Fruit fly (Drosophila melanogaster) whole organism, prepupa: Measurements from ENCODE around the gene phtm.

Experiments
- CG11294 ChIP-seq: fragments of 200-800 bp; sonication (Bioruptor generic); IDR thresholded peaks from 2 replicates; pipeline ENCODE4 v1.3.6; 2022; ENCODE audit warnings: missing biosample characterization, missing genetic modification characterization
- CG11762 ChIP-seq: fragments of 200-800 bp; sonication (Bioruptor generic); optimal IDR thresholded peaks from 3 replicates; lab custom pipeline; 2016; ENCODE audit warnings: missing biosample characterization, missing genetic modification characterization; ENCODE audit not compliant: insufficient read depth
- CG11902 ChIP-seq: fragments of 200-800 bp; sonication (Bioruptor generic); optimal IDR thresholded peaks from 3 replicates; lab custom pipeline; 2016; ENCODE audit warnings: missing biosample characterization, missing genetic modification characterization
- CG15336 ChIP-seq: fragments of 200-800 bp; sonication (Bioruptor generic); IDR thresholded peaks from 2 replicates; pipeline ENCODE4 v1.3.6; 2022; ENCODE audit warnings: missing biosample characterization, missing genetic modification characterization
- CG1621 ChIP-seq: fragments of 200-800 bp; sonication (Bioruptor generic); optimal IDR thresholded peaks from 3 replicates; lab custom pipeline; 2018; ENCODE audit warnings: missing biosample characterization, mild to moderate bottlenecking, missing genetic modification characterization
- CG3032 ChIP-seq: fragments of 200-800 bp; optimal IDR thresholded peaks from 2 replicates; lab custom pipeline; 2019; ENCODE audit warnings: missing biosample characterization, mild to moderate bottlenecking, missing genetic modification characterization, moderate library complexity
- CG32006 ChIP-seq: fragments of 200-800 bp; sonication (Bioruptor generic); optimal IDR thresholded peaks from 3 replicates; lab custom pipeline; 2017; ENCODE audit warnings: missing biosample characterization, mild to moderate bottlenecking, missing genetic modification characterization
- CG34406 ChIP-seq: fragments of 200-800 bp; sonication (Bioruptor generic); optimal IDR thresholded peaks from 3 replicates; lab custom pipeline; 2016; ENCODE audit warnings: missing biosample characterization, missing genetic modification characterization
- CG3919 ChIP-seq: fragments of 200-800 bp; sonication (Bioruptor generic); optimal IDR thresholded peaks from 3 replicates; lab custom pipeline; 2016; ENCODE audit warnings: missing biosample characterization, missing genetic modification characterization
- CG4318 ChIP-seq: fragments of 200-800 bp; sonication (Bioruptor generic); optimal IDR thresholded peaks from 3 replicates; lab custom pipeline; 2017; ENCODE audit warnings: missing biosample characterization, mild to moderate bottlenecking, missing genetic modification characterization
- CG6163 ChIP-seq: fragments of 200-800 bp; sonication (Bioruptor generic); IDR thresholded peaks from 3 replicates; pipeline ENCODE4 v1.3.6; 2022; ENCODE audit warnings: missing biosample characterization, missing genetic modification characterization
- CG6808 ChIP-seq: fragments of 200-800 bp; sonication (Bioruptor generic); optimal IDR thresholded peaks from 3 replicates; lab custom pipeline; 2017; ENCODE audit warnings: missing biosample characterization, missing genetic modification characterization, mild to moderate bottlenecking, moderate library complexity, missing genetic modification reagents
- CG6854 ChIP-seq: fragments of 200-800 bp; sonication (Bioruptor generic); optimal IDR thresholded peaks from 2 replicates; lab custom pipeline; 2017; ENCODE audit warnings: missing biosample characterization, mild to moderate bottlenecking, missing genetic modification characterization
- CG8119 ChIP-seq: fragments of 200-800 bp; sonication (Bioruptor generic); IDR thresholded peaks from 3 replicates; pipeline ENCODE4 v1.3.6; 2022; ENCODE audit warnings: missing biosample characterization, missing genetic modification characterization
- CG8319 ChIP-seq: fragments of 200-800 bp; sonication (Bioruptor generic); optimal IDR thresholded peaks from 3 replicates; lab custom pipeline; 2016; ENCODE audit warnings: missing biosample characterization, missing genetic modification characterization
- CG8632 ChIP-seq: fragments of 200-800 bp; sonication (Bioruptor generic); optimal IDR thresholded peaks from 3 replicates; lab custom pipeline; 2016; ENCODE audit warnings: missing biosample characterization, missing genetic modification characterization
- CG9139 ChIP-seq: fragments of 200-800 bp; sonication (Bioruptor generic); optimal IDR thresholded peaks from 3 replicates; lab custom pipeline; 2017; ENCODE audit warnings: missing biosample characterization, mild to moderate bottlenecking, missing genetic modification characterization
- Eip78C ChIP-seq: fragments of 200-800 bp; sonication (Bioruptor generic); peaks from one replicate; lab custom pipeline; 2016; ENCODE audit warnings: missing biosample characterization, missing genetic modification characterization
- Ets21C ChIP-seq: fragments of 200-800 bp; sonication (Bioruptor generic); optimal IDR thresholded peaks from 3 replicates; lab custom pipeline; 2016; ENCODE audit warnings: missing biosample characterization, missing genetic modification characterization
- Hr38 ChIP-seq: sonication (Bioruptor generic); optimal IDR thresholded peaks from 2 replicates; lab custom pipeline; 2016; ENCODE audit warnings: missing biosample characterization, missing genetic modification characterization
- Hr39 ChIP-seq: fragments of 200-800 bp; sonication (Bioruptor generic); optimal IDR thresholded peaks from 2 replicates; lab custom pipeline; 2016; ENCODE audit warnings: missing biosample characterization, missing genetic modification characterization
- Met ChIP-seq: fragments of 200-800 bp; sonication (Bioruptor generic); optimal IDR thresholded peaks from 3 replicates; lab custom pipeline; 2016; ENCODE audit warnings: missing biosample characterization, missing genetic modification characterization
- OdsH ChIP-seq: fragments of 200-800 bp; sonication (Bioruptor generic); optimal IDR thresholded peaks from 3 replicates; lab custom pipeline; 2016; ENCODE audit warnings: missing biosample characterization, missing genetic modification characterization
- Smox ChIP-seq: fragments of 200-800 bp; sonication (Bioruptor generic); optimal IDR thresholded peaks from 3 replicates; lab custom pipeline; 2016; ENCODE audit warnings: missing biosample characterization, missing genetic modification characterization
- Sox14 ChIP-seq: fragments of 200-800 bp; sonication (Bioruptor generic); optimal IDR thresholded peaks from 3 replicates; lab custom pipeline; 2016; ENCODE audit warnings: missing biosample characterization, missing genetic modification characterization
- achi ChIP-seq: fragments of 200-800 bp; sonication (Bioruptor generic); optimal IDR thresholded peaks from 3 replicates; lab custom pipeline; 2016; ENCODE audit warnings: missing biosample characterization, missing genetic modification characterization
- acj6 ChIP-seq: fragments of 200-800 bp; sonication (Bioruptor generic); optimal IDR thresholded peaks from 3 replicates; lab custom pipeline; 2016; ENCODE audit warnings: missing biosample characterization, missing genetic modification characterization
- dac ChIP-seq: fragments of 200-800 bp; sonication (Bioruptor generic); optimal IDR thresholded peaks from 2 replicates; lab custom pipeline; 2017; ENCODE audit warnings: missing biosample characterization, mild to moderate bottlenecking, missing genetic modification characterization
- dsx ChIP-seq: fragments of 200-800 bp; optimal IDR thresholded peaks from 3 replicates; lab custom pipeline; 2019; ENCODE audit warnings: missing biosample characterization, mild to moderate bottlenecking, missing genetic modification characterization, moderate library complexity; ENCODE audit not compliant: poor library complexity, severe bottlenecking
- eg ChIP-seq: fragments of 200-800 bp; sonication (Bioruptor generic); IDR thresholded peaks from 3 replicates; pipeline ENCODE4 v1.3.6; 2022; ENCODE audit warnings: missing biosample characterization, missing genetic modification characterization
- fd85E ChIP-seq: fragments of 200-800 bp; sonication (Bioruptor generic); optimal IDR thresholded peaks from 3 replicates; lab custom pipeline; 2016; ENCODE audit warnings: missing biosample characterization, missing genetic modification characterization
- net ChIP-seq: fragments of 200-800 bp; sonication (Bioruptor generic); optimal IDR thresholded peaks from 3 replicates; lab custom pipeline; 2016; ENCODE audit warnings: missing biosample characterization, missing genetic modification characterization
- ss ChIP-seq, 2 experiments: fragments of 200-800 bp; sonication (Bioruptor generic); optimal IDR thresholded peaks; 2 replicates in 1 of 2; 3 replicates in 1 of 2; lab custom pipeline; 2017 to 2018; ENCODE audit warnings: mild to moderate bottlenecking in 2 of 2, missing biosample characterization in 2 of 2, missing genetic modification characterization in 2 of 2, moderate library complexity in 1 of 2
- svp ChIP-seq: fragments of 200-800 bp; sonication (Bioruptor generic); peaks from one replicate; lab custom pipeline; 2016; ENCODE audit warnings: missing biosample characterization, missing genetic modification characterization
- topi ChIP-seq: fragments of 200-800 bp; sonication (Bioruptor generic); optimal IDR thresholded peaks from 3 replicates; lab custom pipeline; 2016; ENCODE audit warnings: missing biosample characterization, missing genetic modification characterization

The phtm gene

dm6 chrX:18700586-18700985 is 15.0 kb downstream of the phtm start:
- TF ChIP-seq CG34406 (GFP tag; lab: Kevin White, UChicago) (no peak), dsx (GFP tag; lab: Kevin White, UChicago) (no peak), eg (GFP tag; lab: Robert Waterston, UW) (no peak), CG3032 (tag; lab: Kevin White, UChicago) (no peak), dac (GFP tag; lab: Kevin White, UChicago) (no peak), net (GFP tag; lab: Kevin White, UChicago) (no peak), CG6854 (GFP tag; lab: Kevin White, UChicago) (no peak), Met (GFP tag; lab: Kevin White, UChicago) (no peak), Ets21C (GFP tag; lab: Kevin White, UChicago) (no peak), CG8632 (GFP tag; lab: Kevin White, UChicago) (no peak), Eip78C (GFP tag; lab: Kevin White, UChicago) (no peak), CG11762 (GFP tag; lab: Kevin White, UChicago) (no peak), Hr38 (GFP tag; lab: Kevin White, UChicago) (no peak), ss (GFP tag; optimal IDR thresholded peaks at IDR 0.05; lab: Kevin White, UChicago) (no peak), achi (GFP tag; lab: Kevin White, UChicago) (no peak), CG8119 (GFP tag; lab: Robert Waterston, UW) (no peak), CG3919 (GFP tag; lab: Kevin White, UChicago) (no peak), Sox14 (GFP tag; lab: Kevin White, UChicago) (no peak)
- TF ChIP-seq, all 60 proteins: peak for 0

DNA sequence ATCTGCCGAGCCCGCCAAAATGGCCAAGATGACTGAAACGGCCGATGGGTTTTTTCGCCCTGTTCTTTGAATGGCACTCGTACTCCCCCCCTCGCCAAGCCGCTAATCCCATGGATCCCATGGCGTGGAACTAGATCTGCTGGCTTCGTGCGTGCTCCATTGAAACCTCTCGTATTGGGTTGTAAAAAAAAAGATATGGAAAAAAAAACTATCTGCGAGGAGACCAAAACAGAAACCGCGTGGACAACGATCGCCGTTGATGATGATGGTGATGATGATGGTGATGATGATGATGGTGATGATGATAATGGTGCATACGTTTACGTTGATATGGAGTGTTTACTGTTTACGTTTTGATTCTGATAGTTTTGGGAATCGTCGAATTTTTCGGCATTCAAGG is 16.2 kb downstream of the phtm start:
- TF ChIP-seq CG1621 (tag; lab: Kevin White, UChicago) (peak; percentile 23), ss (GFP tag; optimal IDR thresholded peaks at IDR 0.05; lab: Kevin White, UChicago) (peak in 1 of 2 experiments; percentile 71), CG6808 (GFP tag; lab: Kevin White, UChicago) (peak; percentile 45), CG34406 (GFP tag; lab: Kevin White, UChicago) (no peak)

DNA sequence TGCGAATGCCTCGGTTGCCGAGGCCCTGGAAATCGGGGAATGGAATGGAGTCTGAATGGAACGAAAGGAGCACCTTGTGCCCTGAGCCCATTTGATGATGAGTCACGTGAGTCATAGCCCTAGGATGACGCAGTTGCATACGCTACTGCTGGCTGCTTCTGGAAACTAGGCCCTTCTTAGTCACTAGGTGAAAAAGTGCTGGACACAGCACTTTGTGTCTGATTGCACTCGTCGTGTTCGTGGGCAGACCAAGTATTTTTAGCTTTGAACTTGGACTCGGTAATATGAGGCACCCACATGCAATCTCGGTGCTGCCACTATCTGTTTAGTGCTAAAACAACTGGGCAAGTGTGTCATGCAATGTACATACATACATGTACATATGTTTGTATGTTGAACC is 16.7 kb downstream of the phtm start:
- no peak for TF ChIP-seq acj6 (GFP tag; lab: Kevin White, UChicago)
- no peak for TF ChIP-seq topi (GFP tag; lab: Kevin White, UChicago)
- TF ChIP-seq Eip78C (GFP tag; lab: Kevin White, UChicago), result peak; percentile 32

- TF ChIP-seq svp (peak; percentile 53), CG6163 (GFP tag; lab: Robert Waterston, UW) (0 out of 3 replicates have a peak, but pooled peaks have one; percentile 8), fd85E (GFP tag; lab: Kevin White, UChicago) (no peak), Smox (GFP tag; lab: Kevin White, UChicago) (no peak)
Observed at dm6 chrX:18703875-18704274, 18.3 kb downstream of the phtm start.

DNA sequence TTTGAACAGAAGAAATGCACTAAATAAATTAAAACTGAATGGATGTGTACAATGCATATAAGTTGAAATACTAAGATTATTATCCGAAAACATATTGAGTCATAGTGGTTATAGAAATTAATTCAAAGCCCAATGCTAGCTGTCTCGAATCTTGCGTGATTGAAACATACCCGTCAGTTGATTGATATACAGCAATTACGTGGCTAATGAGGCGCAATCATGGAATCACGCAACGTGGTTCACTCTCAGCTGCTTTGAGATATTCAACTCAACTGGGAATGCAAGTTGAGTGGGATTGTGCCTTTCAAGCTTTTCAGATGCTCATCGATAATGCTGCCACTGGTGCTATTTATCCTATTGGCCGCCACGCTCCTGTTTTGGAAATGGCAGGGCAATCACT is 24.0 kb downstream of the phtm start, which contains the start of gene Cyp308a1:
Gene Cyp308a1, plus strand, starts transcription at position 301 of the 400 bp plus-strand sequence.
- no peak for TF ChIP-seq Hr39 (GFP tag; lab: Kevin White, UChicago)
- TF ChIP-seq achi (GFP tag; lab: Kevin White, UChicago), result no peak
- no peak for TF ChIP-seq CG8319 (GFP tag; lab: Kevin White, UChicago)
- no peak for TF ChIP-seq CG9139 (GFP tag; lab: Kevin White, UChicago)
- TF ChIP-seq CG6163 (GFP tag; lab: Robert Waterston, UW), result no peak
- no peak for TF ChIP-seq CG15336 (GFP tag; lab: Robert Waterston, UW)
- no peak for TF ChIP-seq CG32006
- TF ChIP-seq CG1621 (tag; lab: Kevin White, UChicago), result no peak
- no peak for TF ChIP-seq CG34406 (GFP tag; lab: Kevin White, UChicago)
- no peak for TF ChIP-seq Hr38 (GFP tag; lab: Kevin White, UChicago)
- no peak for TF ChIP-seq CG11294 (GFP tag; lab: Robert Waterston, UW)
- TF ChIP-seq CG4318 (GFP tag; lab: Kevin White, UChicago), result no peak
- TF ChIP-seq Smox (GFP tag; lab: Kevin White, UChicago), result no peak
- TF ChIP-seq CG3919 (GFP tag; lab: Kevin White, UChicago), result no peak
- no peak for TF ChIP-seq svp
- TF ChIP-seq CG3032 (tag; lab: Kevin White, UChicago), result no peak
- TF ChIP-seq OdsH (GFP tag; lab: Kevin White, UChicago), result no peak
- TF ChIP-seq CG11902 (GFP tag; lab: Kevin White, UChicago), result no peak
